Worm (Caenorhabditis elegans) whole organism, dauer: ENCODE measurements around the gene F47B10.3.

Experiments
- unc-62 ChIP-seq: sonication (generic microtip); optimal IDR thresholded peaks from 2 replicates; lab custom pipeline; 2017; ENCODE audit warnings: missing biosample characterization, missing genetic modification reagents, missing genetic modification characterization

F47B10.3 gene

DNA sequence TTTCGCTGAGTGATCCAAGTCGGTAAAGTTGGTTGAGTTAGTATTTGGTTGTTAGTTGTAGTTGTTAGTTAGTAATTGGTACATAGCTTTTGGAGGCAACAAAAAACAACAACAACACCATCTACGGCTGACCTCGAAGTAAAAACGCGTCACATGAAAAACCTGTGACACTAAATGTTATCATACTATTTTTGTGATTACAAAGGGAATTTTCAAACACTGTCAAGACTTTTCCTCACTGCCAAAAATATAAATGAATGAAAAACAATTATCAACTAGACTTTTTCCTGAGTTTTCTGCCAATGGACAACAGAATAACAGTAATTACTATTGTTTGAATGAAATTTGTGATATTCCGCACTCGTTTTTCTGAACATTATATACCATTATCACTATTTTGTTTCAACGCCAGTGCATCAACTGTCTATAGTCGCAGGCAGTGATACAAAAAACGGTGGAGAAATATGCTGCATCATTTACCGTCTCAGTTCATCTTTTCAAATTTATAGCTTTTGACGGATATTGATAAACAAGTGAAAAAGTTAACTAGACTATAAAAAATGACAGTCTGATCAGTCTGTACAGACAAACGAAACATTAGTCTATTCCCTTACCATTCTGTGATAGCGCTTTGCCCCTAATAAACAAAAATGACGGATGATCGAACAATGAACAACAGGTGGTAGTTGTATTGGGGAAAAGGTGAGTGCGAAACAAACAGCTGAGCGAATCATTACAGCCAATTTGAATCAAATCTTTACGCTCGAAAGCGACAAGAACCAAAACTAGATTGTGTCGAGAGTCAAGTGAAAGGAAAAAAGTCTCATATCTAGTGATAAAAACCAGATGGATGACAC, 22.7 kb downstream of the F47B10.3 start:
- TF ChIP-seq unc-62 (GFP tag; lab: Kevin White, UChicago) = no peak

- TF ChIP-seq unc-62 (GFP tag; lab: Kevin White, UChicago) = no peak
Measured at ce11 chrX:10916194-10916593, 24.2 kb downstream of the F47B10.3 start.

DNA sequence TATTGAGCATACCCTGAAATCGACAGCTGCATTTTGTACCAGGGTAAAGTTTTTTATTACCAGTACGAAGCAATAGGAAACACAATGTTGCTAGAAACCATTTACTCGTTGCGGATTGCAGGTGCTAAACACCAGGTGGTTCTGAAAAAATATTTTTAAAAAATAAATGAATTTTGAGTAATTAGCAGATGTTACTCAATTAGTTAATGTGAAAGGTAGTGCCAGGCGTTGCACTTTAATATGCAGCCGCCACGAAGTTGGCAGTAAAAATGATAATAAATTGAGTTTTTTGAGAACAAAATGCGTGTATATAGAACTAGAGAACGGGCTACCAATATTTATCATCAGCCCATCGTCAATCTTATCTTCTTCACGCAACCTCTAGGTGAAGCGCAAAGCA, 27.6 kb downstream of the F47B10.3 start, which contains the start of gene nstp-9:
TSS of gene nstp-9 (minus strand) at position 101 of the 400 bp plus-strand sequence.
- TF ChIP-seq unc-62 (GFP tag; lab: Kevin White, UChicago) = no peak

DNA sequence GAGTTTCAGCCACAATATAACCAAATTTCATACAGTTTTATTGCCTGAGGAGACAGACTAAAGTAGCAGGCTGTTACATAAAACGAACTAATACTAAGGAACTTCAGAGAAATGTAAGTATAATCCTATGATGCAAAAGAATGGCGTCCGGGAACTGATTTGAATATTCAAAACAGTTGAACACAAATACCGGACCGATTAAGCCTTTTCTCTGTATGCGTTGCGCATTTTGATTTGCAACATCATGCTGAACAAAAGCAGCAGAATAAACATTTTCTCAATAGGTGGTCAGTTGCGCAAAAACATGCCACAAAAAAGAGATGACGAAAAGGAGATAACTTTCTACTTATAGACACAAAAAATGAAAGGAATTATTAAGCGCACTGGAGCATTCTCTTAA, 32.0 kb downstream of the F47B10.3 start:
- TF ChIP-seq unc-62 (GFP tag; lab: Kevin White, UChicago) = no peak

ce11 chrX:10927136-10927535, 35.1 kb downstream of the F47B10.3 start:
- no peak for TF ChIP-seq unc-62 (GFP tag; lab: Kevin White, UChicago)

- TF ChIP-seq unc-62 (GFP tag; lab: Kevin White, UChicago) = no peak
Measured at ce11 chrX:10928948-10929563, 37.1 kb downstream of the F47B10.3 start, which contains the start of gene dgn-1. Gene dgn-1 (minus strand): TSS chrX:10928998.

- TF ChIP-seq unc-62 (GFP tag; lab: Kevin White, UChicago) = no peak
Measured at ce11 chrX:10932087-10932486, 40.1 kb downstream of the F47B10.3 start.

DNA sequence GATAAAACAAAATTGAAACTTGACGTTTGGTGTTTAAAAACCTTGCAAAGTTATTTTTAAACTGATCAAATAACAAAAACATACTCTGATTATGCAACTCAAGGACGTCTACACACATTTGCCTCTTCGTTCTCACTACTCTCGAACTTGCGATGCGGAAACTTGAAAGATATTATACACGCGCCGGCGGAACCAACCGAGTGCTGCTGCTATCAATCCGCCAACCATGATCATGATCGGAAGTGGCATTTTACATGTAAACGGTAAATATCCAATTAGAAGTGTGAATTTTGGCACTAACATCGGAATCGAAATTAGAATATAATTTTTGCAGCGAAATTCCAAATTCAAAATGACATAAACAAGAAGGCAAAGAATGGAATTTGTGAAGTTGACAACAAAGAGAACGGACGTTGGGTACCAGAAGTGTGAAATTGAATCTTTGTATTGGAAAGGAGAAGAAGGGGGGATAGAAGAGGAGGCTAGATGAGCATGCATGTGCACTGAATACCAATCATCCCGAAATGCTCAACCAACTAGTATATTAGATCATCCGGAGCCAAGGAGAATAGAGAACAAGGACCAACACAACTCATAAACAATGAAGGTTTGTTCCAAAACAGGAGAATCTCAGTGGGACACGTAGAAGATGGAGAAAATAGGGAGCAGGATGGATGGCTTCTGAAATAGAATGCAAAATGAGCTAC, 41.5 kb downstream of the F47B10.3 start:
- no peak for TF ChIP-seq unc-62 (GFP tag; lab: Kevin White, UChicago)

- TF ChIP-seq unc-62 (GFP tag; lab: Kevin White, UChicago) = no peak
Measured at ce11 chrX:10941255-10941654, 49.3 kb downstream of the F47B10.3 start, which contains the start of gene pho-7. Gene pho-7 (minus strand): TSS chrX:10941355.
